Worm (Caenorhabditis elegans) whole organism, late embryonic: Measurements from ENCODE around the gene C14C6.2.

ENCODE experiments used
- C08G9.2 ChIP-seq: sonication (generic microtip); optimal IDR thresholded peaks from 2 replicates; lab custom pipeline; 2016; ENCODE audit warnings: mild to moderate bottlenecking, missing genetic modification characterization, moderate library complexity, missing compliant biosample characterization
- C38D4.7 ChIP-seq: fragments of 200-800 bp; sonication (Bioruptor generic); optimal IDR thresholded peaks from 2 replicates; lab custom pipeline; 2018; ENCODE audit warnings: mild to moderate bottlenecking, missing genetic modification characterization, moderate library complexity, missing compliant biosample characterization
- F13H6.1 ChIP-seq: sonication (generic microtip); optimal IDR thresholded peaks from 2 replicates; lab custom pipeline; 2016; ENCODE audit warnings: missing genetic modification characterization, missing compliant biosample characterization
- K02D7.2 ChIP-seq: sonication (generic microtip); optimal IDR thresholded peaks from 2 replicates; lab custom pipeline; 2017; ENCODE audit warnings: mild to moderate bottlenecking, missing genetic modification characterization, missing compliant biosample characterization
- ceh-14 ChIP-seq: sonication (generic microtip); optimal IDR thresholded peaks from 2 replicates; lab custom pipeline; 2016; ENCODE audit warnings: missing genotype, missing genetic modification characterization, missing compliant biosample characterization
- ceh-18 ChIP-seq: sonication (generic microtip); optimal IDR thresholded peaks from 2 replicates; lab custom pipeline; 2016; ENCODE audit warnings: missing genetic modification characterization, missing compliant biosample characterization
- ceh-22 ChIP-seq: sonication (generic microtip); optimal IDR thresholded peaks from 2 replicates; lab custom pipeline; 2017; ENCODE audit warnings: missing biosample characterization, missing genetic modification characterization
- ceh-24 ChIP-seq: sonication (generic microtip); optimal IDR thresholded peaks from 2 replicates; lab custom pipeline; 2016; ENCODE audit warnings: mild to moderate bottlenecking, missing genetic modification characterization, missing compliant biosample characterization
- ceh-30 ChIP-seq: fragments of 150-350 bp; optimal IDR thresholded peaks from 2 replicates; lab custom pipeline; 2014; ENCODE audit warnings: missing biosample characterization, missing genetic modification characterization
- ceh-31 ChIP-seq: sonication (generic microtip); optimal IDR thresholded peaks from 2 replicates; lab custom pipeline; 2016; ENCODE audit warnings: missing genetic modification characterization, missing compliant biosample characterization
- ceh-45 ChIP-seq: fragments of 200-800 bp; sonication (Bioruptor generic); IDR thresholded peaks from 2 replicates; pipeline ENCODE4 v1.3.6; 2022; ENCODE audit warnings: missing genetic modification reagents, missing genetic modification characterization, missing compliant biosample characterization
- ceh-9 ChIP-seq: sonication (generic microtip); optimal IDR thresholded peaks from 2 replicates; lab custom pipeline; 2016; ENCODE audit warnings: mild to moderate bottlenecking, missing genetic modification characterization, inconsistent platforms, missing compliant biosample characterization
- dmd-4 ChIP-seq: sonication (generic microtip); optimal IDR thresholded peaks from 2 replicates; lab custom pipeline; 2016; ENCODE audit warnings: borderline replicate concordance, missing genetic modification characterization, missing compliant biosample characterization
- dve-1 ChIP-seq: sonication (generic microtip); optimal IDR thresholded peaks from 2 replicates; lab custom pipeline; 2017; ENCODE audit warnings: antibody characterized with exemption, mild to moderate bottlenecking, missing genetic modification characterization, missing compliant biosample characterization
- elt-2 ChIP-seq: sonication (generic microtip); optimal IDR thresholded peaks from 2 replicates; lab custom pipeline; 2016; ENCODE audit warnings: missing genetic modification reagents, missing genetic modification characterization, missing compliant biosample characterization
- elt-4 ChIP-seq: sonication (generic microtip); optimal IDR thresholded peaks from 2 replicates; lab custom pipeline; 2016; ENCODE audit warnings: missing genetic modification characterization, missing compliant biosample characterization
- ets-4 ChIP-seq: sonication (generic microtip); optimal IDR thresholded peaks from 2 replicates; lab custom pipeline; 2016; ENCODE audit warnings: missing genetic modification characterization, missing compliant biosample characterization
- eyg-1 ChIP-seq: sonication (generic microtip); optimal IDR thresholded peaks from 2 replicates; lab custom pipeline; 2016; ENCODE audit warnings: missing genotype, missing genetic modification characterization, missing compliant biosample characterization
- fax-1 ChIP-seq: sonication (generic microtip); optimal IDR thresholded peaks from 2 replicates; lab custom pipeline; 2016; ENCODE audit warnings: missing genotype, missing genetic modification characterization, missing compliant biosample characterization
- gmeb-2 ChIP-seq: sonication (generic microtip); optimal IDR thresholded peaks from 2 replicates; lab custom pipeline; 2016; ENCODE audit warnings: missing genetic modification characterization, inconsistent platforms, missing compliant biosample characterization
- hlh-13 ChIP-seq: fragments of 200-800 bp; sonication (Bioruptor generic); optimal IDR thresholded peaks from 2 replicates; lab custom pipeline; 2018; ENCODE audit warnings: mild to moderate bottlenecking, missing genetic modification characterization, missing compliant biosample characterization
- hlh-15 ChIP-seq: sonication (generic microtip); optimal IDR thresholded peaks from 2 replicates; lab custom pipeline; 2016; ENCODE audit warnings: missing genetic modification characterization, missing compliant biosample characterization
- hlh-30 ChIP-seq: sonication (generic microtip); optimal IDR thresholded peaks from 2 replicates; lab custom pipeline; 2017; ENCODE audit warnings: antibody characterized with exemption, missing genetic modification characterization, missing compliant biosample characterization; ENCODE audit not compliant: insufficient read depth
- hlh-8 ChIP-seq: sonication (generic microtip); optimal IDR thresholded peaks from 2 replicates; lab custom pipeline; 2016; ENCODE audit warnings: missing genotype, missing genetic modification characterization, missing compliant biosample characterization
- lim-6 ChIP-seq: sonication (generic microtip); optimal IDR thresholded peaks from 2 replicates; lab custom pipeline; 2016; ENCODE audit warnings: missing genetic modification characterization, missing compliant biosample characterization
- madf-2 ChIP-seq: sonication (generic microtip); optimal IDR thresholded peaks from 2 replicates; lab custom pipeline; 2017; ENCODE audit warnings: missing genetic modification characterization, missing compliant biosample characterization
- mec-3 ChIP-seq: sonication (generic microtip); optimal IDR thresholded peaks from 2 replicates; lab custom pipeline; 2016; ENCODE audit warnings: borderline replicate concordance, missing genetic modification characterization, missing compliant biosample characterization
- nhr-11 ChIP-seq: fragments of 150-350 bp; optimal IDR thresholded peaks from 2 replicates; lab custom pipeline; 2014; ENCODE audit warnings: missing biosample characterization, missing genetic modification characterization
- nhr-232 ChIP-seq: sonication (generic microtip); optimal IDR thresholded peaks from 2 replicates; lab custom pipeline; 2016; ENCODE audit warnings: missing genetic modification characterization, missing compliant biosample characterization
- pag-3 ChIP-seq: sonication (generic microtip); optimal IDR thresholded peaks from 2 replicates; lab custom pipeline; 2016; ENCODE audit warnings: missing compliant biosample characterization, missing genetic modification characterization, borderline replicate concordance
- pha-2 ChIP-seq: sonication (generic microtip); optimal IDR thresholded peaks from 2 replicates; lab custom pipeline; 2017; ENCODE audit warnings: mild to moderate bottlenecking, missing genetic modification characterization, missing compliant biosample characterization
- pha-4 ChIP-seq: fragments of 150-350 bp; optimal IDR thresholded peaks from 2 replicates; lab custom pipeline; 2018; ENCODE audit warnings: missing biosample characterization, missing genetic modification reagents, missing genetic modification characterization
- pqm-1 ChIP-seq: sonication (generic microtip); optimal IDR thresholded peaks from 2 replicates; lab custom pipeline; 2016; ENCODE audit warnings: missing genetic modification characterization, missing compliant biosample characterization
- rnt-1 ChIP-seq: sonication (generic microtip); optimal IDR thresholded peaks from 2 replicates; lab custom pipeline; 2016; ENCODE audit warnings: missing genetic modification characterization, missing compliant biosample characterization
- sdc-2 ChIP-seq: sonication (generic microtip); optimal IDR thresholded peaks from 2 replicates; lab custom pipeline; 2016; ENCODE audit warnings: missing genotype, missing genetic modification characterization, missing compliant biosample characterization
- sox-2 ChIP-seq: fragments of 200-800 bp; sonication (Bioruptor generic); IDR thresholded peaks from 2 replicates; pipeline ENCODE4 v1.3.6; 2022; ENCODE audit warnings: missing genetic modification reagents, missing genetic modification characterization, missing compliant biosample characterization
- sox-4 ChIP-seq: sonication (generic microtip); optimal IDR thresholded peaks from 2 replicates; lab custom pipeline; 2017; ENCODE audit warnings: mild to moderate bottlenecking, missing genetic modification characterization, inconsistent platforms, missing compliant biosample characterization
- syd-9 ChIP-seq: sonication (generic microtip); optimal IDR thresholded peaks from 2 replicates; lab custom pipeline; 2016; ENCODE audit warnings: mild to moderate bottlenecking, missing genetic modification characterization, moderate library complexity, missing compliant biosample characterization
- tbx-2 ChIP-seq: sonication (generic microtip); optimal IDR thresholded peaks from 2 replicates; lab custom pipeline; 2016; ENCODE audit warnings: missing genetic modification characterization, missing compliant biosample characterization
- unc-3 ChIP-seq, 2 experiments: fragments of 200-800 bp in 1 of 2; sonication (Bioruptor generic) in 1 of 2; sonication (generic microtip) in 1 of 2; conservative IDR thresholded peaks in 1 of 2; optimal IDR thresholded peaks in 1 of 2; 2 replicates each; pipeline versions ENCODE4 v1.3.6 to Lab custom; 2016 to 2022; ENCODE audit warnings: missing compliant biosample characterization in 2 of 2, missing genetic modification characterization in 2 of 2, missing genetic modification reagents in 1 of 2
- unc-86 ChIP-seq: sonication (generic microtip); optimal IDR thresholded peaks from 2 replicates; lab custom pipeline; 2016; ENCODE audit warnings: missing genetic modification characterization, missing compliant biosample characterization
- zip-5 ChIP-seq: sonication (generic microtip); optimal IDR thresholded peaks from 2 replicates; lab custom pipeline; 2016; ENCODE audit warnings: missing genetic modification characterization, missing compliant biosample characterization
- ztf-16 ChIP-seq: sonication (generic microtip); optimal IDR thresholded peaks from 2 replicates; lab custom pipeline; 2017; ENCODE audit warnings: missing genetic modification characterization, missing compliant biosample characterization

The C14C6.2 gene

DNA sequence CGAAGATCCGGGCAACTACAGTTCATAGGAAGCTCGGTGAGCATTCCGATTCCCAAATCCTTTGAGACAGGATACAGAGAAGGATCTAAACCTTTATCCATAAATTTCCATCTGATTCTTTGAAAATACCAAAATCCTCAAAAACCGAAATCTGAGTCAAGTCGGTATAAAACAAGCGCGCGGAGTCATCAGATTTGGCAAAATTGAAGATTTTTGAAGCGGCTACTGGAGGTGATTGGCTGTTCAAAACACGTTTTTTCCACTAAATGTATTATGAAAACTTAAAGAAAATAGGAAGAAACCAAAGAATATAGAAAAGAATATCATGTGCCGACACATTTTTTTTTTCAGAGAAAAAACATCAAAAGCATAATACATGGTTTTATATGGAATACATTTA lies 11.7 kb downstream of the C14C6.2 start, which contains the start of gene C14C6.13:
TSS of gene C14C6.13 (minus strand) at position 101 of the 400 bp plus-strand sequence.
- no peak for TF ChIP-seq dmd-4
- TF ChIP-seq C08G9.2 (tag; lab: Kevin White, UChicago), result no peak
- no peak for TF ChIP-seq C38D4.7 (GFP tag; lab: Kevin White, UChicago)
- TF ChIP-seq ceh-9 (tag; lab: Kevin White, UChicago), result no peak
- no peak for TF ChIP-seq zip-5 (tag; lab: Kevin White, UChicago)
- no peak for TF ChIP-seq F13H6.1
- TF ChIP-seq pqm-1 (tag; lab: Kevin White, UChicago), result no peak
- TF ChIP-seq ceh-24 (tag; lab: Kevin White, UChicago), result no peak
- no peak for TF ChIP-seq elt-4
- TF ChIP-seq hlh-30, result no peak
- no peak for TF ChIP-seq mec-3 (tag; lab: Kevin White, UChicago)
- no peak for TF ChIP-seq syd-9
- TF ChIP-seq gmeb-2 (tag; lab: Kevin White, UChicago), result no peak
- TF ChIP-seq pha-4, result no peak
- TF ChIP-seq unc-86 (tag; lab: Kevin White, UChicago), result no peak
- no peak for TF ChIP-seq sdc-2 (tag; lab: Kevin White, UChicago)
- no peak for TF ChIP-seq elt-2 (tag; lab: Kevin White, UChicago)

DNA sequence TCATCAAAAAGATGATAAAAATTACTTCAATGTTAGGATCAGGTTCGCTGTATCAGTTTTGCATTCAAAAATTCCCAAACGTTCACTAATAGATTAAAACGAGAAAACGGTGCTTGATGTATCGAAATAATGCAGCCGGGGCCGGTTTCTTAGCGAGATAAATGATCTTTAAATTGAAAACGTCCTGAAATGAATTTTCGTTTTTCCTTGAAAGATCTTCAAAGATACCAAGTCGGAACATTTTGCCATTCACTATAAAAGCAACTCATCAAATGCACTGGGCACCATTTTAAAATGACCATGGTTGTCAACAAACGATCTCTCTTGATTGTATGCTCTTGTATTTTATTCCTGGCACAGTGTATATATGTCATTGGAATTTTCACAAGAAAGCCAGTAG lies 13.1 kb downstream of the C14C6.2 start, which contains the start of gene K06H6.5:
TSS of gene K06H6.5 (plus strand) at position 301 of the 400 bp plus-strand sequence.
- TF ChIP-seq C08G9.2 (tag; lab: Kevin White, UChicago) (no peak), syd-9 (no peak), pha-4 (no peak), sox-2 (no peak), dve-1 (tag; lab: Kevin White, UChicago) (no peak), K02D7.2 (tag; lab: Kevin White, UChicago) (no peak), nhr-11 (tag; lab: Kevin White, UChicago) (no peak), ceh-18 (tag; lab: Kevin White, UChicago) (no peak), ceh-30 (no peak), ztf-16 (tag; lab: Kevin White, UChicago) (no peak), hlh-8 (tag; lab: Kevin White, UChicago) (no peak), zip-5 (tag; lab: Kevin White, UChicago) (no peak), elt-4 (no peak), ets-4 (tag; lab: Kevin White, UChicago) (no peak), madf-2 (tag; lab: Kevin White, UChicago) (no peak), dmd-4 (no peak), tbx-2 (tag; lab: Kevin White, UChicago) (no peak)

- TF ChIP-seq unc-3 (GFP tag; conservative IDR thresholded peaks at IDR 0.05; lab: Robert Waterston, UW) (no peak), unc-3 (tag; optimal IDR thresholded peaks at IDR 0.05; lab: Kevin White, UChicago) (no peak), rnt-1 (tag; lab: Kevin White, UChicago) (no peak), hlh-13 (no peak), ceh-45 (no peak), C38D4.7 (GFP tag; lab: Kevin White, UChicago) (no peak), sox-4 (tag; lab: Kevin White, UChicago) (no peak), pag-3 (tag; lab: Kevin White, UChicago) (no peak), ceh-22 (tag; lab: Kevin White, UChicago) (no peak), hlh-15 (tag; lab: Kevin White, UChicago) (no peak)
- TF ChIP-seq, all 69 proteins: peak for 0
Measured at ce11 chrV:576918-577317, 14.0 kb downstream of the C14C6.2 start.

ce11 chrV:578977-579376 lies 16.0 kb downstream of the C14C6.2 start, which contains the start of gene K06H6.4:
K06H6.4 (plus strand) TSS chrV:579277.
- no peak for TF ChIP-seq eyg-1
- no peak for TF ChIP-seq lim-6 (tag; lab: Kevin White, UChicago)
- TF ChIP-seq ceh-31 (tag; lab: Kevin White, UChicago), result no peak
- no peak for TF ChIP-seq nhr-232 (tag; lab: Kevin White, UChicago)
- TF ChIP-seq pha-2 (tag; lab: Kevin White, UChicago), result no peak
- no peak for TF ChIP-seq sox-4 (tag; lab: Kevin White, UChicago)
- TF ChIP-seq ceh-14 (tag; lab: Kevin White, UChicago), result no peak
- no peak for TF ChIP-seq fax-1
